Fruit fly (Drosophila melanogaster) whole organism, embryonic: ENCODE data around the gene Osi7.

Experiments used
- Asciz ChIP-seq: fragments of 200-800 bp; sonication (Bioruptor generic); optimal IDR thresholded peaks from 2 replicates; lab custom pipeline; 2017; ENCODE audit warnings: missing biosample characterization, mild to moderate bottlenecking, missing genetic modification characterization, missing genetic modification reagents
- BEAF-32 ChIP-seq: fragments of 200-800 bp; sonication (Bioruptor generic); optimal IDR thresholded peaks from 3 replicates; lab custom pipeline; 2017; ENCODE audit warnings: missing biosample characterization, missing genetic modification characterization, mild to moderate bottlenecking, moderate library complexity, missing genetic modification reagents
- CG10267 ChIP-seq: fragments of 200-800 bp; sonication (Bioruptor generic); optimal IDR thresholded peaks from 2 replicates; lab custom pipeline; 2018; ENCODE audit warnings: missing biosample characterization, mild to moderate bottlenecking, missing genetic modification characterization, moderate library complexity
- CG11085 ChIP-seq: fragments of 200-800 bp; sonication (Bioruptor generic); IDR thresholded peaks from 2 replicates; pipeline ENCODE4 v1.3.6; 2022; ENCODE audit warnings: missing biosample characterization, missing genetic modification characterization
- CG12155 ChIP-seq: fragments of 200-800 bp; sonication (Bioruptor generic); optimal IDR thresholded peaks from 3 replicates; lab custom pipeline; 2016; ENCODE audit warnings: missing biosample characterization, missing genetic modification characterization
- CG12299 ChIP-seq: fragments of 200-800 bp; sonication (Bioruptor generic); optimal IDR thresholded peaks from 2 replicates; lab custom pipeline; 2018; ENCODE audit warnings: missing biosample characterization, mild to moderate bottlenecking, missing genetic modification characterization
- CG13123 ChIP-seq: fragments of 200-800 bp; sonication (Bioruptor generic); optimal IDR thresholded peaks from 2 replicates; lab custom pipeline; 2016; ENCODE audit warnings: missing biosample characterization, missing genetic modification characterization
- CG17186 ChIP-seq: fragments of 200-800 bp; sonication (Bioruptor generic); optimal IDR thresholded peaks from 3 replicates; lab custom pipeline; 2017; ENCODE audit warnings: missing biosample characterization, missing genetic modification reagents, missing genetic modification characterization
- CG17361 ChIP-seq: fragments of 200-800 bp; sonication (Bioruptor generic); IDR thresholded peaks from 3 replicates; pipeline ENCODE4 v1.3.6; 2022; ENCODE audit warnings: missing biosample characterization, missing genetic modification characterization
- CG17568 ChIP-seq: fragments of 200-800 bp; sonication (Bioruptor generic); optimal IDR thresholded peaks from 2 replicates; lab custom pipeline; 2018; ENCODE audit warnings: missing biosample characterization, mild to moderate bottlenecking, missing genetic modification characterization, moderate library complexity
- CG18619 ChIP-seq: fragments of 200-800 bp; sonication (Bioruptor generic); optimal IDR thresholded peaks from 3 replicates; lab custom pipeline; 2017; ENCODE audit warnings: missing biosample characterization, mild to moderate bottlenecking, missing genetic modification characterization
- CG31388 ChIP-seq: fragments of 200-800 bp; sonication (Bioruptor generic); optimal IDR thresholded peaks from 2 replicates; lab custom pipeline; 2016; ENCODE audit warnings: missing biosample characterization, missing genetic modification characterization
- CG31441 ChIP-seq: fragments of 200-800 bp; sonication (Bioruptor generic); IDR thresholded peaks from 2 replicates; pipeline ENCODE4 v1.3.6; 2022; ENCODE audit warnings: missing biosample characterization, missing genetic modification characterization
- CG32767 ChIP-seq: fragments of 200-800 bp; sonication (Bioruptor generic); IDR thresholded peaks from 2 replicates; pipeline ENCODE4 v1.3.6; 2022; ENCODE audit warnings: missing biosample characterization, missing genetic modification characterization
- CG32772 ChIP-seq: fragments of 200-800 bp; sonication (Bioruptor generic); IDR thresholded peaks from 2 replicates; pipeline ENCODE4 v1.3.6; 2022; ENCODE audit warnings: missing biosample characterization, missing genetic modification characterization
- CG4617 ChIP-seq: fragments of 200-800 bp; sonication (Bioruptor generic); optimal IDR thresholded peaks from 3 replicates; lab custom pipeline; 2016; ENCODE audit warnings: missing biosample characterization, missing genetic modification characterization, borderline replicate concordance
- CG7556 ChIP-seq: fragments of 200-800 bp; sonication (Bioruptor generic); optimal IDR thresholded peaks from 2 replicates; lab custom pipeline; 2017; ENCODE audit warnings: missing biosample characterization, mild to moderate bottlenecking, missing genetic modification characterization
- CG8924 ChIP-seq: fragments of 200-800 bp; optimal IDR thresholded peaks from 3 replicates; lab custom pipeline; 2019; ENCODE audit warnings: missing biosample characterization, mild to moderate bottlenecking, missing genetic modification characterization, moderate library complexity
- CG9609 ChIP-seq: fragments of 200-800 bp; sonication (Bioruptor generic); optimal IDR thresholded peaks from 3 replicates; lab custom pipeline; 2016; ENCODE audit warnings: missing biosample characterization, missing genetic modification characterization
- CG9817 ChIP-seq: fragments of 200-800 bp; sonication (Bioruptor generic); optimal IDR thresholded peaks from 2 replicates; lab custom pipeline; 2018; ENCODE audit warnings: missing biosample characterization, mild to moderate bottlenecking, missing genetic modification characterization, moderate library complexity
- CrebB ChIP-seq: fragments of 200-800 bp; sonication (Bioruptor generic); optimal IDR thresholded peaks from 3 replicates; lab custom pipeline; 2018; ENCODE audit warnings: missing biosample characterization, mild to moderate bottlenecking, missing genetic modification characterization
- GATAe ChIP-seq: fragments of 200-800 bp; sonication (Bioruptor generic); conservative IDR thresholded peaks from 2 replicates; pipeline ENCODE4 v1.3.6; 2022; ENCODE audit warnings: missing biosample characterization, missing genetic modification characterization
- Hand ChIP-seq: fragments of 200-800 bp; sonication (Bioruptor generic); optimal IDR thresholded peaks from 2 replicates; lab custom pipeline; 2017; ENCODE audit warnings: mild to moderate bottlenecking, missing biosample characterization, missing genetic modification reagents, missing genetic modification characterization
- Lpt ChIP-seq: fragments of >200 bp; optimal IDR thresholded peaks from 2 replicates; lab custom pipeline; 2018; ENCODE audit warnings: missing biosample characterization, missing genetic modification characterization
- Myb ChIP-seq: fragments of 200-800 bp; sonication (Bioruptor generic); optimal IDR thresholded peaks from 2 replicates; lab custom pipeline; 2016; ENCODE audit warnings: missing biosample characterization, missing genetic modification characterization
- Sox102F ChIP-seq: fragments of 200-800 bp; sonication (Bioruptor generic); optimal IDR thresholded peaks from 2 replicates; lab custom pipeline; 2018; ENCODE audit warnings: missing biosample characterization, mild to moderate bottlenecking, missing genetic modification characterization, moderate library complexity
- Sry-β ChIP-seq: fragments of 200-800 bp; sonication (Bioruptor generic); optimal IDR thresholded peaks from 2 replicates; lab custom pipeline; 2018; ENCODE audit warnings: missing biosample characterization, mild to moderate bottlenecking, missing genetic modification characterization, moderate library complexity
- Trl ChIP-seq, 3 experiments: fragments of >200 bp in 2 of 3; fragments of 200-800 bp in 1 of 3; sonication (Bioruptor generic) in 1 of 3; optimal IDR thresholded peaks; 2 replicates in 1 of 3; 3 replicates in 2 of 3; lab custom pipeline; 2016 to 2017; ENCODE audit warnings: missing biosample characterization in 1 of 3, missing genetic modification characterization in 1 of 3
- ato ChIP-seq: fragments of 200-800 bp; sonication (Bioruptor generic); IDR thresholded peaks from 2 replicates; pipeline ENCODE4 v1.3.6; 2022; ENCODE audit warnings: missing biosample characterization, missing genetic modification characterization; ENCODE audit not compliant: partially characterized antibody
- az2 ChIP-seq: fragments of 200-800 bp; sonication (Bioruptor generic); optimal IDR thresholded peaks from 3 replicates; lab custom pipeline; 2016; ENCODE audit warnings: missing biosample characterization, missing genetic modification characterization
- corto ChIP-seq: fragments of 200-800 bp; sonication (Bioruptor generic); optimal IDR thresholded peaks from 2 replicates; lab custom pipeline; 2016; ENCODE audit warnings: missing biosample characterization, mild to moderate bottlenecking, missing genetic modification characterization, moderate library complexity
- dan ChIP-seq: fragments of 200-800 bp; sonication (Bioruptor generic); IDR thresholded peaks from 2 replicates; pipeline ENCODE4 v1.3.6; 2022; ENCODE audit warnings: missing biosample characterization, missing genetic modification characterization
- dmrt11E ChIP-seq: fragments of 200-800 bp; sonication (Bioruptor generic); optimal IDR thresholded peaks from 3 replicates; lab custom pipeline; 2018; ENCODE audit warnings: missing biosample characterization, mild to moderate bottlenecking, missing genetic modification characterization, moderate library complexity
- fd102C ChIP-seq: fragments of 200-800 bp; sonication (Bioruptor generic); optimal IDR thresholded peaks from 2 replicates; lab custom pipeline; 2018; ENCODE audit warnings: missing biosample characterization, mild to moderate bottlenecking, missing genetic modification characterization, moderate library complexity
- fd3F ChIP-seq: fragments of 200-800 bp; sonication (Bioruptor generic); optimal IDR thresholded peaks from 2 replicates; lab custom pipeline; 2018; ENCODE audit warnings: missing biosample characterization, mild to moderate bottlenecking, missing genetic modification characterization, moderate library complexity
- gce ChIP-seq: fragments of 200-800 bp; sonication (Bioruptor generic); IDR thresholded peaks from 3 replicates; pipeline ENCODE4 v1.3.6; 2022; ENCODE audit warnings: missing biosample characterization, missing genetic modification characterization
- gsb-n ChIP-seq: fragments of 200-800 bp; sonication (Bioruptor generic); optimal IDR thresholded peaks from 3 replicates; lab custom pipeline; 2018; ENCODE audit warnings: missing biosample characterization, mild to moderate bottlenecking, missing genetic modification characterization
- inv ChIP-seq: fragments of 200-800 bp; sonication (Bioruptor generic); IDR thresholded peaks from 2 replicates; pipeline ENCODE4 v1.3.6; 2022; ENCODE audit warnings: missing biosample characterization, missing genetic modification characterization; ENCODE audit not compliant: partially characterized antibody
- jigr1 ChIP-seq: fragments of 200-800 bp; sonication (Bioruptor generic); IDR thresholded peaks from 3 replicates; pipeline ENCODE4 v1.3.6; 2022; ENCODE audit warnings: missing biosample characterization, missing genetic modification characterization
- nau ChIP-seq: fragments of 200-800 bp; sonication (Bioruptor generic); optimal IDR thresholded peaks from 3 replicates; lab custom pipeline; 2017; ENCODE audit warnings: missing biosample characterization, mild to moderate bottlenecking, missing genetic modification characterization, missing genetic modification reagents
- nom ChIP-seq: fragments of 200-800 bp; sonication (Bioruptor generic); optimal IDR thresholded peaks from 2 replicates; lab custom pipeline; 2017; ENCODE audit warnings: missing biosample characterization, missing genetic modification characterization, mild to moderate bottlenecking, moderate library complexity, missing genetic modification reagents
- onecut ChIP-seq: fragments of 200-800 bp; sonication (Bioruptor generic); IDR thresholded peaks from 2 replicates; pipeline ENCODE4 v1.3.6; 2022; ENCODE audit warnings: missing biosample characterization, missing genetic modification characterization
- pnt ChIP-seq: fragments of 200-800 bp; sonication (Bioruptor generic); optimal IDR thresholded peaks from 3 replicates; lab custom pipeline; 2016; ENCODE audit warnings: missing biosample characterization, missing genetic modification characterization
- row ChIP-seq: fragments of 200-800 bp; sonication (Bioruptor generic); IDR thresholded peaks from 3 replicates; pipeline ENCODE4 v1.3.6; 2022; ENCODE audit warnings: missing biosample characterization, missing genetic modification characterization
- schlank ChIP-seq: fragments of 200-800 bp; sonication (Bioruptor generic); optimal IDR thresholded peaks from 2 replicates; lab custom pipeline; 2018; ENCODE audit warnings: missing biosample characterization, mild to moderate bottlenecking, missing genetic modification characterization
- sob ChIP-seq: fragments of 200-800 bp; sonication (Bioruptor generic); IDR thresholded peaks from 2 replicates; pipeline ENCODE4 v1.3.6; 2022; ENCODE audit warnings: missing biosample characterization, missing genetic modification characterization
- toy ChIP-seq: fragments of 200-800 bp; sonication (Bioruptor generic); IDR thresholded peaks from 2 replicates; pipeline ENCODE4 v1.3.6; 2022; ENCODE audit warnings: missing biosample characterization, missing genetic modification characterization
- unc-4 ChIP-seq: fragments of 200-800 bp; sonication (Bioruptor generic); IDR thresholded peaks from 2 replicates; pipeline ENCODE4 v1.3.6; 2022; ENCODE audit warnings: missing biosample characterization, missing genetic modification characterization; ENCODE audit not compliant: partially characterized antibody
- wor ChIP-seq: fragments of 200-800 bp; sonication (Bioruptor generic); IDR thresholded peaks from 2 replicates; pipeline ENCODE4 v1.3.6; 2022; ENCODE audit warnings: missing biosample characterization, missing genetic modification characterization
- zen2 ChIP-seq: fragments of 200-800 bp; sonication (Bioruptor generic); IDR thresholded peaks from 3 replicates; pipeline ENCODE4 v1.3.6; 2022; ENCODE audit warnings: missing biosample characterization, missing genetic modification characterization; ENCODE audit not compliant: partially characterized antibody

Gene Osi7

DNA sequence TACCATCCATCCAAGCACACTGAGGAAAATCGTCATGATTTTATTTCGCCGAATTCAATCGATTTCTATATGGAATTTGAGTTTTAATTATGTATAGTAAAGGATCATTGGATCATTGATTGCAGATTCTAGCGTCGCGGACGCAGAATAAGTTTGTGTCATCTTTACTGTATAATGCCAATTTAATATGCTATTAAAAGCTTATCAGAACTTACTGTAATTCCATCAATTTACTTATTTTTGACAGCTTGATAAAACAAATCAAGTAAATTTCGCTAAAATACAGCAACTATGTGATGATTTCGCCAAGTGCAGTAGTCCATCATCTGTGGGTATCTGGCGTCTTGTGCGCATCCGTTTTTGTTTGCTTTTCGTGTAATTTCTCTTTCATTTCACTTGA lies 15.7 kb upstream of the Osi7 start (continued):
- TF ChIP-seq CG17568 (GFP tag; lab: Kevin White, UChicago) (no peak), gsb-n (tag; lab: Kevin White, UChicago) (no peak), CG9609 (no peak), unc-4 (no peak), onecut (no peak), nom (GFP tag; lab: Kevin White, UChicago) (no peak), ato (GFP tag; lab: Robert Waterston, UW) (no peak), toy (no peak), CG11085 (GFP tag; lab: Robert Waterston, UW) (no peak), CG32772 (GFP tag; lab: Robert Waterston, UW) (no peak), jigr1 (GFP tag; lab: Robert Waterston, UW) (no peak), zen2 (GFP tag; lab: Robert Waterston, UW) (no peak), fd3F (GFP tag; lab: Kevin White, UChicago) (no peak), wor (GFP tag; lab: Robert Waterston, UW) (0 out of 2 replicates have a peak, but pooled peaks have one; percentile 31), BEAF-32 (GFP tag; lab: Kevin White, UChicago) (no peak), schlank (tag; lab: Kevin White, UChicago) (no peak), CG12155 (no peak), CG8924 (tag; lab: Kevin White, UChicago) (no peak), Lpt (GFP tag; lab: Kevin White, UChicago) (no peak), corto (GFP tag; lab: Kevin White, UChicago) (no peak), gce (no peak), Myb (GFP tag; lab: Kevin White, UChicago) (no peak), sob (no peak), dmrt11E (tag; lab: Kevin White, UChicago) (no peak), CG13123 (GFP tag; lab: Kevin White, UChicago) (no peak), CG4617 (no peak), inv (GFP tag; lab: Robert Waterston, UW) (no peak), CG9817 (tag; lab: Kevin White, UChicago) (no peak), CG17361 (GFP tag; lab: Robert Waterston, UW) (0 out of 3 replicates have a peak, but pooled peaks have one; percentile 31), CG10267 (tag; lab: Kevin White, UChicago) (no peak), pnt (GFP tag; lab: Kevin White, UChicago) (no peak), CG31441 (peak; percentile 42; the same call in 1 of the 2 replicates), Sry-β (no peak), GATAe (GFP tag; lab: Robert Waterston, UW) (no peak), nau (GFP tag; lab: Kevin White, UChicago) (no peak), az2 (GFP tag; lab: Kevin White, UChicago) (no peak), CG17186 (GFP tag; lab: Kevin White, UChicago) (no peak), Asciz (peak; percentile 20), CG7556 (GFP tag; lab: Kevin White, UChicago) (no peak), Sox102F (GFP tag; lab: Kevin White, UChicago) (peak; percentile 52), Trl (optimal IDR thresholded peaks at IDR 0.05; lab: Kevin White, UChicago) (no peak), Trl (GFP tag; optimal IDR thresholded peaks at IDR 0.05; lab: Kevin White, UChicago) (no peak), CG31388 (GFP tag; lab: Kevin White, UChicago) (no peak), dan (GFP tag; lab: Robert Waterston, UW) (no peak), CrebB (tag; lab: Kevin White, UChicago) (no peak), row (GFP tag; lab: Robert Waterston, UW) (0 out of 3 replicates have a peak, but pooled peaks have one; percentile 8), CG18619 (GFP tag; lab: Kevin White, UChicago) (no peak), CG32767 (no peak), fd102C (GFP tag; lab: Kevin White, UChicago) (no peak), CG12299 (tag; lab: Kevin White, UChicago) (no peak), Hand (GFP tag; lab: Kevin White, UChicago) (no peak)
